Worm (Caenorhabditis elegans) whole organism, mixed stage, embryonic: ENCODE data around the gene Y47G7B.2.
"Not testable (repeated sequence)": the region's sequence is repeated elsewhere in the genome, so short reads cannot be mapped to it uniquely, and the experiment has no call there.

ENCODE experiments used
- bed-3 ChIP-seq: fragments of 200-800 bp; sonication (Bioruptor generic); optimal IDR thresholded peaks from 3 replicates; lab custom pipeline; 2018; ENCODE audit warnings: mild to moderate bottlenecking, missing genetic modification characterization, moderate library complexity, missing compliant biosample characterization
- blmp-1 ChIP-seq: fragments of 150-350 bp; optimal IDR thresholded peaks from 2 replicates; lab custom pipeline; 2014; ENCODE audit warnings: missing biosample characterization, missing genetic modification characterization
- ceh-39 ChIP-seq: fragments of 150-350 bp; optimal IDR thresholded peaks from 2 replicates; lab custom pipeline; 2014; ENCODE audit warnings: missing biosample characterization, missing genetic modification characterization
- ceh-43 ChIP-seq: fragments of 200-800 bp; sonication (Bioruptor generic); optimal IDR thresholded peaks from 2 replicates; lab custom pipeline; 2018; ENCODE audit warnings: mild to moderate bottlenecking, missing genetic modification characterization, moderate library complexity, missing compliant biosample characterization
- drap-1 ChIP-seq: fragments of 200-800 bp; sonication (Bioruptor generic); optimal IDR thresholded peaks from 3 replicates; lab custom pipeline; 2018; ENCODE audit warnings: mild to moderate bottlenecking, missing genetic modification characterization, missing compliant biosample characterization
- elt-3 ChIP-seq: fragments of 150-350 bp; optimal IDR thresholded peaks from 2 replicates; lab custom pipeline; 2014; ENCODE audit warnings: missing biosample characterization, missing genetic modification characterization
- flh-1 ChIP-seq: fragments of 200-800 bp; sonication (Bioruptor generic); optimal IDR thresholded peaks from 2 replicates; lab custom pipeline; 2018; ENCODE audit warnings: mild to moderate bottlenecking, missing genetic modification characterization, moderate library complexity, missing compliant biosample characterization
- ham-2 ChIP-seq: fragments of 200-800 bp; sonication (Bioruptor generic); optimal IDR thresholded peaks from 2 replicates; lab custom pipeline; 2018; ENCODE audit warnings: mild to moderate bottlenecking, missing genetic modification characterization, missing compliant biosample characterization
- hlh-1 ChIP-seq: fragments of 150-350 bp; optimal IDR thresholded peaks from 2 replicates; lab custom pipeline; 2014; ENCODE audit warnings: missing biosample characterization, missing genetic modification reagents, missing genetic modification characterization
- lin-13 ChIP-seq: fragments of 150-350 bp; optimal IDR thresholded peaks from 2 replicates; lab custom pipeline; 2014; ENCODE audit warnings: missing biosample characterization, missing genetic modification characterization
- lin-32 ChIP-seq: fragments of 200-800 bp; sonication (Bioruptor generic); optimal IDR thresholded peaks from 2 replicates; lab custom pipeline; 2018; ENCODE audit warnings: mild to moderate bottlenecking, missing genetic modification characterization, missing compliant biosample characterization
- lsy-2 ChIP-seq: fragments of 150-350 bp; optimal IDR thresholded peaks from 2 replicates; lab custom pipeline; 2014; ENCODE audit warnings: missing biosample characterization, missing genetic modification characterization
- mab-5 ChIP-seq: fragments of 150-350 bp; optimal IDR thresholded peaks from 2 replicates; lab custom pipeline; 2014; ENCODE audit warnings: missing biosample characterization, missing genetic modification characterization
- mls-2 ChIP-seq: sonication (generic microtip); optimal IDR thresholded peaks from 2 replicates; lab custom pipeline; 2016; ENCODE audit warnings: mild to moderate bottlenecking, missing genetic modification characterization, moderate library complexity, missing compliant biosample characterization
- nhr-12 ChIP-seq: fragments of 150-350 bp; optimal IDR thresholded peaks from 2 replicates; lab custom pipeline; 2014; ENCODE audit warnings: missing biosample characterization, missing genetic modification characterization
- nhr-2 ChIP-seq: fragments of 150-350 bp; optimal IDR thresholded peaks from 2 replicates; lab custom pipeline; 2014; ENCODE audit warnings: missing biosample characterization, missing genetic modification characterization
- nhr-237 ChIP-seq: fragments of 150-350 bp; optimal IDR thresholded peaks from 2 replicates; lab custom pipeline; 2014; ENCODE audit warnings: missing biosample characterization, missing genetic modification characterization
- nhr-28 ChIP-seq: fragments of 150-350 bp; optimal IDR thresholded peaks from 2 replicates; lab custom pipeline; 2014; ENCODE audit warnings: missing biosample characterization, missing genetic modification characterization
- nhr-76 ChIP-seq: sonication (generic microtip); optimal IDR thresholded peaks from 2 replicates; lab custom pipeline; 2017; ENCODE audit warnings: missing biosample characterization, missing genetic modification characterization
- pha-4 ChIP-seq: fragments of 150-350 bp; optimal IDR thresholded peaks from 2 replicates; lab custom pipeline; 2018; ENCODE audit warnings: missing biosample characterization, missing genetic modification reagents, missing genetic modification characterization
- sem-2 ChIP-seq: fragments of 200-800 bp; sonication (Bioruptor generic); optimal IDR thresholded peaks from 2 replicates; lab custom pipeline; 2018; ENCODE audit warnings: mild to moderate bottlenecking, missing genetic modification characterization, missing compliant biosample characterization
- tbx-8 ChIP-seq: fragments of 200-800 bp; sonication (Bioruptor generic); optimal IDR thresholded peaks from 2 replicates; lab custom pipeline; 2018; ENCODE audit warnings: mild to moderate bottlenecking, missing genetic modification characterization, moderate library complexity, missing compliant biosample characterization
- unc-120 ChIP-seq: sonication (generic microtip); optimal IDR thresholded peaks from 2 replicates; lab custom pipeline; 2017; ENCODE audit warnings: missing genetic modification characterization, missing compliant biosample characterization; ENCODE audit not compliant: poor library complexity, severe bottlenecking
- unc-62 ChIP-seq: fragments of 150-350 bp; optimal IDR thresholded peaks from 2 replicates; lab custom pipeline; 2014; ENCODE audit warnings: missing biosample characterization, missing genetic modification reagents, missing genetic modification characterization
- zip-8 ChIP-seq: fragments of 150-350 bp; optimal IDR thresholded peaks from 2 replicates; lab custom pipeline; 2014; ENCODE audit warnings: missing biosample characterization, missing genetic modification characterization

Gene Y47G7B.2

ce11 chrII:2673534-2673933, 34.3 kb downstream of the Y47G7B.2 start, which contains the start of the genes F22E5.20 and F22E5.1:
TSS of gene F22E5.20 (minus strand) at chrII:2673634.
TSS of gene F22E5.1 (plus strand) at chrII:2673775.
- not testable (repeated sequence) for TF ChIP-seq drap-1 (GFP tag; lab: Kevin White, UChicago); mls-2; ceh-43 (GFP tag; lab: Kevin White, UChicago)
- TF ChIP-seq, all 35 proteins: peak for 0; not testable (repeated sequence) for 35

- not testable (repeated sequence) for TF ChIP-seq lin-13 (tag; lab: Kevin White, UChicago); nhr-2; drap-1 (GFP tag; lab: Kevin White, UChicago)
- TF ChIP-seq, all 35 proteins: peak for 0; not testable (repeated sequence) for 35
Measured at ce11 chrII:2672320-2672719, 35.5 kb downstream of the Y47G7B.2 start, which contains the start of gene sri-57. TSS of gene sri-57 (minus strand) at chrII:2672420.

DNA sequence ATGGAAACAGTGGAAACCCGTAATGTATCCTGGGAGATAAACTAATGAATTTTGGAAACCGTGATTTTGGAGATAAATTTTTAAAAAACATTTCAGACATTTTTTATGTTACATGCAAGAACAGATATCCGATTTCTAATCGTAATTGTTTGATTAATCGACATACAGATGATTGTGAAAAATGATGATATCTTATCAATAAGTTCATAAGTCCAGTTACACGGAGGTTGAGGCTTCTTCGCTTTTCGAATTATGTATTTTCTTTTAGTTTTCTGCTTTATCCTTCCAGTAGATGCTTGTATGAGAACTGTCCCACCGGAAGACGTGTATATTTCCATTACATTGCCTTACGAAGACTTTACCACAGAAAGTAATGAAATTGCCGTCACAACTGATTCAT, 42.2 kb downstream of the Y47G7B.2 start, which contains the start of gene F22E5.22:
Gene F22E5.22, plus strand, starts transcription at position 301 of the 400 bp plus-strand sequence.
- no peak for TF ChIP-seq lin-32 (GFP tag; lab: Kevin White, UChicago)
- TF ChIP-seq flh-1: no peak
- no peak for TF ChIP-seq tbx-8 (GFP tag; lab: Kevin White, UChicago)
- TF ChIP-seq drap-1 (GFP tag; lab: Kevin White, UChicago): no peak
- TF ChIP-seq pha-4 (tag; lab: Kevin White, UChicago): no peak
- TF ChIP-seq nhr-2: no peak
- no peak for TF ChIP-seq ceh-43 (GFP tag; lab: Kevin White, UChicago)

DNA sequence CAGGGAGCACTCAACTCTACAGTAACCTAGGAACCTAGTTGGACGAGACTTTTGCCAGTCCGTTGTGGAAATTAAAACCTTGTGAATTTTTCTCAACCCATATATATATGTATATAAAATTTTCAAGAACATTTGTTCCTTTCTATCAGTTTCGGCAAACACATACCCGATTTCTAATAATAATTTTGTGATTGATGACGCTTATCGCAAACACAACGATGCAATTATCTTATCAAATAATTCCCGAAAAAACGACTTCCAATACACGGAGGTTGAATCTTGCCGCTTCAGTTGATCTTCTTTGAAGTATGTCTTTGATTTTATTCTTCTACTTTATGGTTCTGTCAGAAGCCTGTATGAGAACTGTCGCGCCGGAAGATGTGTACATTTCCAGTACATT, 42.7 kb downstream of the Y47G7B.2 start, which contains the start of gene F22E5.2:
Gene F22E5.2, plus strand, starts transcription at position 301 of the 400 bp plus-strand sequence.
- not testable (repeated sequence) for TF ChIP-seq unc-62 (GFP tag; lab: Kevin White, UChicago); elt-3 (tag; lab: Kevin White, UChicago); blmp-1 (tag; lab: Kevin White, UChicago)

DNA sequence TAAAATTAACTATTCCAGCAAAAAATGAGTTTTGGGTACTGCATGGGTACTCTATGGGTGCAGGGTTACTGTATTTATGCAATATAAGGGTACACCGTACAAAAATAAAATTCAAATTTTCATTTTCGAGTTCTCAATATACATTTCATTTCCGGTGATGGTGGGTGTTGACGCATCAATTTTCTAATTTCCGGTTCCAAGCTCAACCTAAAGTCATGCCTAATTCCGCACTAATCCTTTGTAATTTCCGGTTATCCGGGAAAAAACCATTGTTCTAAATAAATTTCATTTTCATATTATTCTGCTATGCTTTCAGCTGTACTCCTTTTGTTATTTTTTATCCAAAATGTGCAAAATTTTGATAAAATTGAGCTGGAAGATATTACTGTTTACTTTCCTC, 48.5 kb downstream of the Y47G7B.2 start, which contains the start of gene gcy-21:
Gene gcy-21, plus strand, starts transcription at position 301 of the 400 bp plus-strand sequence.
- TF ChIP-seq zip-8 (tag; lab: Kevin White, UChicago) (no peak), mab-5 (tag; lab: Kevin White, UChicago) (no peak), nhr-28 (tag; lab: Kevin White, UChicago) (no peak), sem-2 (GFP tag; lab: Kevin White, UChicago) (no peak), ceh-43 (GFP tag; lab: Kevin White, UChicago) (no peak), bed-3 (no peak), nhr-12 (tag; lab: Kevin White, UChicago) (no peak), elt-3 (tag; lab: Kevin White, UChicago) (no peak), pha-4 (tag; lab: Kevin White, UChicago) (no peak), unc-62 (GFP tag; lab: Kevin White, UChicago) (no peak), nhr-2 (no peak), hlh-1 (tag; lab: Kevin White, UChicago) (no peak), nhr-237 (no peak), lsy-2 (tag; lab: Kevin White, UChicago) (no peak)

ce11 chrII:2656606-2657005, 51.2 kb downstream of the Y47G7B.2 start, which contains the start of gene sri-47:
TSS of gene sri-47 (plus strand) at chrII:2656906.
- TF ChIP-seq nhr-76 (no peak), ceh-39 (no peak), unc-120 (tag; lab: Kevin White, UChicago) (no peak), nhr-28 (tag; lab: Kevin White, UChicago) (no peak), ham-2 (GFP tag; lab: Kevin White, UChicago) (no peak)
